Worm (Caenorhabditis elegans) whole organism, early embryonic: ENCODE data around the gene nhr-268.

ENCODE experiments used
- ama-1 ChIP-seq: fragments of 150-350 bp; optimal IDR thresholded peaks from 2 replicates; lab custom pipeline; 2014
- hmg-4 ChIP-seq: fragments of 200-800 bp; sonication (Bioruptor generic); optimal IDR thresholded peaks from 2 replicates; lab custom pipeline; 2018; ENCODE audit warnings: mild to moderate bottlenecking, missing genetic modification characterization, missing compliant biosample characterization

DNA sequence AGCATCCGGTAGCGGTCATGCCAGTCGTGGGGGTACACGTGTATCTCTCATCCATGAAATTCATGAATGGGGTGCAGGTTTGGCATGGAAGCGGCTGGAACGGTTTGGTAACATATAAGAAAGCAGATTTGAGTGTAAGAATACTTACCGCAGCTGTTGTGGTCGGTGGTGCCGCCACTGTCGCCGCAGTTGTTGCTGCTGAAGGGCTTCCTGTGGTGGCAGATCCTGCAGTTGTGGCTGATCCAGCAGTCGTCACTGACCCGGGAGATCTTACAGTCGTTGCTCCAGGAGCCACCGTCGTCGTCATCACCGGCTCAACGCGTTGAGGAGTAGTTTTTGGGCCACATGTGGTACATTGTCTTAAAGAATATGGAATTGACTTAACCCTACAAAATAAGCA, 43.0 kb downstream of the nhr-268 start:
- no peak for TF ChIP-seq ama-1 (lab: Kevin White, UChicago)
- no peak for TF ChIP-seq hmg-4 (GFP tag; lab: Kevin White, UChicago)
